Worm (Caenorhabditis elegans): ENCODE data around the gene F41H10.1.

Gene F41H10.1

DNA sequence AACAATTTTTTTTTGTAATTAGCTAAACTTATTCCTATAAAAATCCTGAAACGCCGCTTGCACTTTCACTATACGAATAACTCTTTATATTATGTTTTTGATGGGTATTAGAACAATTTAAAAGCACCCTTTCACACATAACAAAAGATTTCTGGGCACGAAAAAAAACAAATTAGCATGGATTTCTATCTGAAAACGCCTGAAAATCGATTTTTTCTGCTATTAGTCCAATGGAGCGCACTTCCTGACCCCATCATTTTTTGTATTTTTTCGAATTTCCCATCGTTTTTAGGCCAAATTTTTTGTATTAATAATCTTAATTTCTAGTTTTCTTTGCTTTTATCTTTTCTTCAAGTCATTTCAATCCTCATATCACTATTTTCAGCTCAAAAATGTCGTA, 13.3 kb upstream of the F41H10.1 start, which contains the start of gene F41H10.3:
Gene F41H10.3, plus strand, starts transcription at position 388 of the 400 bp plus-strand sequence.
- TF ChIP-seq sma-3 (GFP tag; optimal IDR thresholded peaks at IDR 0.05) (no peak), nhr-23 (tag; optimal IDR thresholded peaks at IDR 0.05) (no peak), C34F6.9 (tag; optimal IDR thresholded peaks at IDR 0.05) (peak; percentile 2)

DNA sequence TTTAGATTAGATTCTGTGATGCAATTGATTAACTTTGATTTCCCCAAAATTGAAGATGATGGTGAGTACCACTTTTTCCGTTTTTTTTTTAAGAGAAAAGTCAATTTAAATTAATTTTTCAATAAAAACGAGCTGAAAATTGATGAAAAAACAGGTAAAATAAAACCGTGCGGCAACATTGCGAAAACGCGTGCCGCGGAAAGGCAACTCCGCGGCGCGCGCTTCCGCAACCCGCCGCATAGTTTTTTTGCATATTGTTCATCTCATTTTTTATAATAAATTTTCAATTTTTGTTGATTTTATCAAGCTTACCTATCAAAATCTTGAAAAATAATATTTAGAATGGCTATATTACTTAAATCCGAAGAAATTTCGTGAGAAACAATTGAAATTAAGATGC, 11.8 kb upstream of the F41H10.1 start:
- TF ChIP-seq crh-2 (tag; optimal IDR thresholded peaks at IDR 0.05) (no peak), unc-55 (GFP tag; optimal IDR thresholded peaks at IDR 0.05) (peak; percentile 53), elt-1 (tag; optimal IDR thresholded peaks at IDR 0.05) (no peak), lsy-2 (tag; optimal IDR thresholded peaks at IDR 0.05) (peak in 1 of 2 experiments; percentile 26)

DNA sequence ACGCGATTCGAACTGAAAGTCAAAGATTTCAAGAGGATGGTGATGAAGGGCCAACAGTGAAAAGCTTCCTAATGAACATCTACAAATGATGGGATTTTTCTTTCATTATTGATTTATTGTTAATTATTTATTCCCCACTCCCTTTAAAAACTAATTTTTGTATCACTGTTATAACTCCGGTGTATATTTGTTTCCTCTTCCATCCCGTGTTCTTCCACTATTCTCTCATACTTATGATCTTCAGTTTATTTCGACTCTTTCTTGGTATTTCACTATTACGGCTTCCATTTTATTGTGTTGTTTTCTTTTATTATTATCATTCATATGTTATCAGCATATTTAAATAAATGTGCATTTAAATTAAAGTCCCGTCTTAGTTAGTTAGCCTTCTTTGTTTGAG, 8.4 kb upstream of the F41H10.1 start:
- TF ChIP-seq sma-9 (GFP tag; optimal IDR thresholded peaks at IDR 0.05) (no peak), sma-9 (tag; optimal IDR thresholded peaks at IDR 0.05) (no peak), fos-1 (tag; optimal IDR thresholded peaks at IDR 0.05) (peak; percentile 2)

DNA sequence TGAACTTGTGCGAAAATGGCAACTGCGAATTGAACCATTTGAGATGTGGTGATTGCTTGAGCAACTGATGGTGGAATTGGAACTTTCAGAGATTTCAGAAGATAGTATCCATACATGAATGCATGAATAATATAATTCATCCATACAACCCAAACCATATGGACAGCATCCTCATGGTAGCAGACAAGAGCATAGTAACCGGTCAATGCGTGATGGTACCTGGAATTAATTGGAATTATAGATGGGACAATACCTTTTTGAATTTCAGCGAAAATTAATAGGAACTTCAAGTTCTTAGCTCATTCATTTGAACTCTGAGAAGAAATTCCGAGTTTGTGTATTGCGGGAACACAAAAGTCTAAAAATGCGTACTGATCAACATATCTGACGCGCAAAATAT, 7.8 kb upstream of the F41H10.1 start:
- TF ChIP-seq sma-9 (GFP tag; optimal IDR thresholded peaks at IDR 0.05), result no peak
- TF ChIP-seq sma-9 (tag; optimal IDR thresholded peaks at IDR 0.05), result no peak
- TF ChIP-seq mbf-1 (tag; optimal IDR thresholded peaks at IDR 0.05), result no peak
- TF ChIP-seq mdl-1 (tag; optimal IDR thresholded peaks at IDR 0.05), result no peak
- no peak for TF ChIP-seq lsy-2 (tag; optimal IDR thresholded peaks at IDR 0.05)
- no peak for TF ChIP-seq unc-55 (GFP tag; optimal IDR thresholded peaks at IDR 0.05)
- no peak for TF ChIP-seq alr-1 (tag; optimal IDR thresholded peaks at IDR 0.05)
- TF ChIP-seq ceh-82 (tag; optimal IDR thresholded peaks at IDR 0.05), result no peak
- TF ChIP-seq unc-39 (tag; optimal IDR thresholded peaks at IDR 0.05), result no peak
- no peak for TF ChIP-seq sma-3 (GFP tag; optimal IDR thresholded peaks at IDR 0.05)
- TF ChIP-seq mab-5 (tag; optimal IDR thresholded peaks at IDR 0.05), result no peak
- no peak for TF ChIP-seq peb-1 (tag; optimal IDR thresholded peaks at IDR 0.05)

DNA sequence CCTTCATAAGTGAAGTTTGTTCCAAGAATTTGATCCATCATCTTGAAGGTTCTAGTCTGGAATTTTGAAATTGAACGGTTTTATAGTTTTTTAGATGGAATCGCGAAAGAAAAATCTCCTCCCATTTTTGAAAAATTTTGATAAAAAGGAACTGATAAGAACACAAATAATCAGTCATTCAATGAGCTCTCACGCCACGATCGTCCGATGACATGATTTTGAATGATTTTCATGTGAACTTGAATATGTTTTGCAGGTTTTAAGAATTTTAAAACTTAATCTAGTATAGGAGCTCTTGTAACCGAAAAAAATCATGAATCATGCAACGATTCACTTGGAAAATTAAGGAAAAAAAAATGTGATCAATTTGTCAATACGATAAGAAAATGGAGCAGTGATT, 5.6 kb upstream of the F41H10.1 start, which contains the start of gene elo-5:
Gene elo-5, minus strand, starts transcription at position 56 of the 400 bp plus-strand sequence.
- no peak for TF ChIP-seq unc-39 (tag; optimal IDR thresholded peaks at IDR 0.05)
- peak; percentile 76 for TF ChIP-seq fos-1 (tag; optimal IDR thresholded peaks at IDR 0.05)

DNA sequence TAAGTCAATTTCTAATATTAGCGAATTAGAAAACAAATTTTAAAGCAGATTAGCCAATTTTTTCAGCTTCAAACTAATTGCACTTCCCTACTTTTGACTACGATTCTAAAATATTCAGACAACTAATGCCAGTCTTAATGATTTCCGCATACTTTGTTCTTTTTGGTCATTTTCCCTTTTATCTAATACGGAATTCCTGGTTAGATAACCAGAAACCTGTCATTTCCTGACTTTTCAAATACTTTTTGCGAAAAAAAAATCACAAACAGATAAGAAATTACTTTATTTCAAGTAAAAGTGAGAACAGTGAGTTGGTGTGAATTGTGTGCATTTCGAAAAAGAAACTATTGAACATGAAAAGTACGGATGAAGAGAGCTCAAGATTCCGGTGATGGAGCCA, 2.6 kb upstream of the F41H10.1 start:
- TF ChIP-seq fos-1 (tag; optimal IDR thresholded peaks at IDR 0.05), result peak; percentile 51
- TF ChIP-seq ama-1 (optimal IDR thresholded peaks at IDR 0.05), result no peak

DNA sequence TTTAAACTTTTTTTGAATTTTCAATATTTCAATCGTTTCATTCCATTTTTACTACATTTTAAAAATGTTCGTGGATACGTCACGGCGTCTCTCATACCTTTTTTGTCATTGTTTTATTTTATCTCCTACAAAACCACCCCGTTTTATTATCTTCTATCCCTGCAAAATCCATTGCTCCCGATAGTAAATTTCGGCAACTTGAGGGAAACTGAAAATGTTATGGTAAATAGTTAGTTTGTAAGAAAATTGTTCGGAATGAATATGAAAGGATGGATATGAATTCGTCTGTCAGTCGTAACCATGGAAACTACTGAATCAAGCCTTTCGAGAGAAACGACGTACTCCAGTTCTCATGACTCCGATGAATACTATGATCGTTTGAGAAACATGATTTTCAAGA, 1.4 kb upstream of the F41H10.1 start, which contains the start of gene F41H10.2:
Gene F41H10.2, plus strand, starts transcription at position 301 of the 400 bp plus-strand sequence.
- TF ChIP-seq peb-1 (tag; optimal IDR thresholded peaks at IDR 0.05) (no peak), sem-4 (tag; optimal IDR thresholded peaks at IDR 0.05) (no peak), ztf-4 (tag; optimal IDR thresholded peaks at IDR 0.05) (no peak), nhr-11 (tag; optimal IDR thresholded peaks at IDR 0.05) (no peak), lin-13 (GFP tag; optimal IDR thresholded peaks at IDR 0.05) (no peak), nhr-10 (tag; optimal IDR thresholded peaks at IDR 0.05) (no peak)

DNA sequence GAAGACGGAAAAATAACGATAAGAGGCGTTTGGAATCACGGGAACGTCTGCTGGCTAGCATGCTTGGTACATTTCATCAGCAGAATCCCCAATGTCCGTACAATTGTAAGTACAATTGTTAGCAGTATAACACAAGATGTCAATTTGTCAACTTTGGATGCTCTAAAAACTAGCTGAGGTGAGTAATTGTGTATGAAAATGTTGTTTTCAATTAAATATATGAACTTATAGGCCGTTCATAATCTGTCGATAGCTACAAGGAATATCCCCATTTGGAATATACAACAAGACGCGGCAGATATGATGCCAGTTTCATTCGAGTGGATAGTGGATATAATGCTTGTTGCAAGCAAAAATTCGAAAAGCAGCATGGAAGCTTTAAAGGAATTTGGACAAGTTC, 2.3 kb downstream of the F41H10.1 start, which contains the start of gene F41H10.12:
Gene F41H10.12, plus strand, starts transcription at position 301 of the 400 bp plus-strand sequence.
- no peak for TF ChIP-seq zag-1 (tag; optimal IDR thresholded peaks at IDR 0.05)
- no peak for TF ChIP-seq elt-3 (tag; optimal IDR thresholded peaks at IDR 0.05)
- TF ChIP-seq F13H6.1 (tag; optimal IDR thresholded peaks at IDR 0.05), result no peak
- no peak for TF ChIP-seq crh-2 (tag; optimal IDR thresholded peaks at IDR 0.05)
- no peak for TF ChIP-seq ceh-16 (tag; optimal IDR thresholded peaks at IDR 0.05)
- no peak for TF ChIP-seq dmd-4 (tag; optimal IDR thresholded peaks at IDR 0.05)
- TF ChIP-seq ztf-4 (tag; optimal IDR thresholded peaks at IDR 0.05), result no peak
- TF ChIP-seq aly-2 (tag; optimal IDR thresholded peaks at IDR 0.05), result no peak
- TF ChIP-seq ztf-1 (GFP tag; conservative IDR thresholded peaks at IDR 0.05), result no peak
- no peak for TF ChIP-seq unc-39 (tag; optimal IDR thresholded peaks at IDR 0.05)
- no peak for TF ChIP-seq unc-55 (GFP tag; optimal IDR thresholded peaks at IDR 0.05)
- no peak for TF ChIP-seq blmp-1 (tag; optimal IDR thresholded peaks at IDR 0.05; ENCODE audit: insufficient read depth)
- TF ChIP-seq lsy-2 (tag; optimal IDR thresholded peaks at IDR 0.05), result no peak
- TF ChIP-seq snpc-4 (tag; optimal IDR thresholded peaks at IDR 0.05), result no peak
- no peak for TF ChIP-seq egl-27 (tag; optimal IDR thresholded peaks at IDR 0.05)
- TF ChIP-seq R02D3.7 (tag; optimal IDR thresholded peaks at IDR 0.05), result no peak
- TF ChIP-seq Y55F3AM.14 (GFP tag; optimal IDR thresholded peaks at IDR 0.05), result no peak
- TF ChIP-seq nhr-10 (tag; optimal IDR thresholded peaks at IDR 0.05), result no peak
